Fruit fly (Drosophila melanogaster) whole organism, wandering third instar larva: ENCODE results near the gene CG33928.

ENCODE experiments used
- CrebA ChIP-seq: fragments of 200-800 bp; sonication (Bioruptor generic); optimal IDR thresholded peaks from 2 replicates; lab custom pipeline; 2016; ENCODE audit warnings: missing biosample characterization, mild to moderate bottlenecking, missing genetic modification characterization, borderline replicate concordance
- Hnf4 ChIP-seq: fragments of 200-800 bp; sonication (Bioruptor generic); optimal IDR thresholded peaks from 2 replicates; lab custom pipeline; 2016; ENCODE audit warnings: missing biosample characterization, mild to moderate bottlenecking, missing genetic modification characterization
- Mio ChIP-seq: sonication (Bioruptor generic); optimal IDR thresholded peaks from 2 replicates; lab custom pipeline; 2016; ENCODE audit warnings: missing biosample characterization, missing genetic modification characterization
- Vsx2 ChIP-seq: fragments of 200-300, 225-300 bp; sonication (Bioruptor generic); optimal IDR thresholded peaks from 2 replicates; lab custom pipeline; 2018; ENCODE audit warnings: missing biosample characterization, missing genetic modification characterization; ENCODE audit not compliant: partially characterized antibody
- brk ChIP-seq: fragments of 200-800 bp; sonication (Bioruptor generic); optimal IDR thresholded peaks from 2 replicates; lab custom pipeline; 2016; ENCODE audit warnings: missing biosample characterization, mild to moderate bottlenecking, missing genetic modification characterization
- lola ChIP-seq: fragments of >200 bp; optimal IDR thresholded peaks from 2 replicates; lab custom pipeline; 2017; ENCODE audit warnings: missing biosample characterization, missing genetic modification characterization
- pan ChIP-seq: fragments of >200 bp; optimal IDR thresholded peaks from 2 replicates; lab custom pipeline; 2017
- psq ChIP-seq: fragments of 200-800 bp; sonication (Bioruptor generic); optimal IDR thresholded peaks from 3 replicates; lab custom pipeline; 2017; ENCODE audit warnings: missing biosample characterization, mild to moderate bottlenecking, missing genetic modification characterization, moderate library complexity
- tai ChIP-seq: sonication (Bioruptor generic); optimal IDR thresholded peaks from 2 replicates; lab custom pipeline; 2016; ENCODE audit warnings: missing biosample characterization, missing genetic modification characterization
- usp ChIP-seq: fragments of >200 bp; optimal IDR thresholded peaks from 2 replicates; lab custom pipeline; 2017; ENCODE audit warnings: missing biosample characterization, missing genetic modification characterization

dm6 chr2L:17387735-17388367 lies 48.5 kb downstream of the CG33928 start:
- TF ChIP-seq CrebA (GFP tag; lab: Kevin White, UChicago), result no peak
- TF ChIP-seq usp (GFP tag; lab: Kevin White, UChicago), result no peak
- TF ChIP-seq Hnf4 (GFP tag; lab: Kevin White, UChicago), result no peak
- no peak for TF ChIP-seq lola (GFP tag; lab: Kevin White, UChicago)
- no peak for TF ChIP-seq pan
- TF ChIP-seq Vsx2 (GFP tag; lab: Kevin White, UChicago), result no peak
- TF ChIP-seq psq, result no peak
- no peak for TF ChIP-seq tai (GFP tag; lab: Kevin White, UChicago)
- TF ChIP-seq brk (GFP tag; lab: Kevin White, UChicago), result no peak
- TF ChIP-seq Mio, result no peak
